Worm (Caenorhabditis elegans) whole organism, L4 larva: ENCODE measurements around the gene Y22D7AL.7.

ENCODE experiments used
- F44E2.7 ChIP-seq: fragments of 200-800 bp; sonication (Bioruptor generic); IDR thresholded peaks from 2 replicates; pipeline ENCODE4 v2.1.2; 2022; ENCODE audit warnings: missing genetic modification characterization, missing compliant biosample characterization
- Y105C5A.15 ChIP-seq: fragments of 200-800 bp; sonication (Bioruptor generic); IDR thresholded peaks from 2 replicates; pipeline ENCODE4 v1.3.6; 2022; ENCODE audit warnings: missing genetic modification characterization, missing compliant biosample characterization
- Y48G9A.11 ChIP-seq: fragments of 200-800 bp; sonication (Bioruptor generic); IDR thresholded peaks from 2 replicates; pipeline ENCODE4 v1.3.6; 2022; ENCODE audit warnings: missing genetic modification reagents, missing genetic modification characterization, missing compliant biosample characterization
- Y5F2A.4 ChIP-seq: fragments of 200-800 bp; sonication (Bioruptor generic); optimal IDR thresholded peaks from 2 replicates; lab custom pipeline; 2018; ENCODE audit warnings: mild to moderate bottlenecking, missing genetic modification characterization, missing compliant biosample characterization
- Y75B8A.6 ChIP-seq: fragments of 200-800 bp; sonication (Bioruptor generic); IDR thresholded peaks from 2 replicates; pipeline ENCODE4 v1.3.6; 2022; ENCODE audit warnings: missing genetic modification reagents, missing genetic modification characterization, missing compliant biosample characterization
- ZK546.5 ChIP-seq, 2 experiments: sonication (generic microtip); optimal IDR thresholded peaks; 2 replicates each; lab custom pipeline; 2017; ENCODE audit warnings: missing biosample characterization in 2 of 2, missing genetic modification characterization in 2 of 2
- attf-4 ChIP-seq: sonication (generic microtip); optimal IDR thresholded peaks from 3 replicates; lab custom pipeline; 2017; ENCODE audit warnings: missing biosample characterization, missing genetic modification characterization
- ceh-44 ChIP-seq: fragments of 200-800 bp; sonication (Bioruptor generic); IDR thresholded peaks from 2 replicates; pipeline ENCODE4 v1.3.6; 2022; ENCODE audit warnings: missing genetic modification reagents, missing genetic modification characterization, missing compliant biosample characterization
- daf-8 ChIP-seq: fragments of 200-800 bp; sonication (Bioruptor generic); IDR thresholded peaks from 2 replicates; pipeline ENCODE4 v1.3.6; 2022; ENCODE audit warnings: missing genetic modification characterization, missing compliant biosample characterization
- dmd-9 ChIP-seq: fragments of 200-800 bp; sonication (Bioruptor generic); IDR thresholded peaks from 2 replicates; pipeline ENCODE4 v1.3.6; 2022; ENCODE audit warnings: missing genetic modification reagents, missing genetic modification characterization, missing compliant biosample characterization
- dpl-1 ChIP-seq: fragments of 150-350 bp; optimal IDR thresholded peaks from 2 replicates; lab custom pipeline; 2014; ENCODE audit warnings: missing biosample characterization, missing genetic modification reagents, missing genetic modification characterization
- fkh-10 ChIP-seq: fragments of 150-350 bp; optimal IDR thresholded peaks from 2 replicates; lab custom pipeline; 2014; ENCODE audit warnings: missing biosample characterization, missing genetic modification reagents, missing genetic modification characterization
- fos-1 ChIP-seq: fragments of 150-350 bp; optimal IDR thresholded peaks from 2 replicates; lab custom pipeline; 2014; ENCODE audit warnings: missing biosample characterization, missing genetic modification characterization
- hif-1 ChIP-seq, 2 experiments: sonication (generic microtip); optimal IDR thresholded peaks; 2 replicates each; lab custom pipeline; 2016 to 2017; ENCODE audit warnings: missing compliant biosample characterization in 2 of 2, missing genetic modification characterization in 2 of 2, missing genetic modification reagents in 2 of 2, missing genotype in 2 of 2, mild to moderate bottlenecking in 1 of 2
- hlh-11 ChIP-seq: fragments of 200-800 bp; sonication (Bioruptor generic); optimal IDR thresholded peaks from 2 replicates; lab custom pipeline; 2018; ENCODE audit warnings: mild to moderate bottlenecking, missing genetic modification characterization, missing compliant biosample characterization
- hlh-30 ChIP-seq: sonication (generic microtip); optimal IDR thresholded peaks from 2 replicates; lab custom pipeline; 2017; ENCODE audit warnings: antibody characterized with exemption, mild to moderate bottlenecking, missing genetic modification characterization, missing compliant biosample characterization; ENCODE audit not compliant: insufficient read depth
- hmg-1.1 ChIP-seq: fragments of 200-800 bp; sonication (Bioruptor generic); IDR thresholded peaks from 2 replicates; pipeline ENCODE4 v1.3.6; 2022; ENCODE audit warnings: missing genetic modification reagents, missing genetic modification characterization, missing compliant biosample characterization
- lin-1 ChIP-seq: fragments of 200-800 bp; sonication (Bioruptor generic); IDR thresholded peaks from 2 replicates; pipeline ENCODE4 v1.3.6; 2022; ENCODE audit warnings: missing genetic modification reagents, missing genetic modification characterization, missing compliant biosample characterization
- lin-13 ChIP-seq: fragments of 150-350 bp; optimal IDR thresholded peaks from 2 replicates; lab custom pipeline; 2014; ENCODE audit warnings: missing biosample characterization, missing genetic modification reagents, missing genetic modification characterization
- lin-15B ChIP-seq: fragments of 150-350 bp; sonication (generic microtip); optimal IDR thresholded peaks from 3 replicates; lab custom pipeline; 2014; ENCODE audit warnings: missing biosample characterization, missing genetic modification characterization
- lin-38 ChIP-seq: fragments of 200-800 bp; sonication (Bioruptor generic); IDR thresholded peaks from 2 replicates; pipeline ENCODE4 v1.3.6; 2022; ENCODE audit warnings: missing genetic modification reagents, missing genetic modification characterization, missing compliant biosample characterization
- lin-39 ChIP-seq: fragments of 150-350 bp; optimal IDR thresholded peaks from 2 replicates; lab custom pipeline; 2014; ENCODE audit warnings: missing biosample characterization, missing genetic modification reagents, missing genetic modification characterization
- lsy-2 ChIP-seq, 2 experiments: fragments of 150-350 bp in 1 of 2; sonication (generic microtip) in 1 of 2; optimal IDR thresholded peaks; 2 replicates each; lab custom pipeline; 2014 to 2017; ENCODE audit warnings: missing biosample characterization in 2 of 2, missing genetic modification characterization in 2 of 2
- madf-5 ChIP-seq, 2 experiments: fragments of 200-800 bp; sonication (Bioruptor generic); IDR thresholded peaks; 2 replicates each; pipeline ENCODE4 v1.3.6; 2022; ENCODE audit warnings: missing compliant biosample characterization in 2 of 2, missing genetic modification characterization in 2 of 2
- mdt-29 ChIP-seq: fragments of 200-800 bp; sonication (Bioruptor generic); IDR thresholded peaks from 2 replicates; pipeline ENCODE4 v1.3.6; 2022; ENCODE audit warnings: missing genetic modification reagents, missing genetic modification characterization, missing compliant biosample characterization
- mep-1 ChIP-seq: fragments of 150-350 bp; sonication (generic microtip); optimal IDR thresholded peaks from 3 replicates; lab custom pipeline; 2014; ENCODE audit warnings: missing biosample characterization, missing genetic modification characterization
- mes-2 ChIP-seq: sonication (generic microtip); optimal IDR thresholded peaks from 2 replicates; lab custom pipeline; 2016; ENCODE audit warnings: missing genotype, mild to moderate bottlenecking, missing genetic modification characterization, missing compliant biosample characterization; ENCODE audit not compliant: poor library complexity, severe bottlenecking
- mxl-2 ChIP-seq: fragments of 200-800 bp; sonication (Bioruptor generic); conservative IDR thresholded peaks from 2 replicates; pipeline ENCODE4 v1.3.6; 2022; ENCODE audit warnings: missing genetic modification reagents, missing genetic modification characterization, missing compliant biosample characterization
- nhr-10 ChIP-seq: fragments of 150-350 bp; optimal IDR thresholded peaks from 2 replicates; lab custom pipeline; 2014; ENCODE audit warnings: missing biosample characterization, missing genetic modification characterization
- nhr-237 ChIP-seq: sonication (generic microtip); optimal IDR thresholded peaks from 2 replicates; lab custom pipeline; 2017; ENCODE audit warnings: missing biosample characterization, missing genetic modification characterization
- nhr-77 ChIP-seq: fragments of 150-350 bp; optimal IDR thresholded peaks from 2 replicates; lab custom pipeline; 2014; ENCODE audit warnings: missing biosample characterization, missing genetic modification characterization
- php-3 ChIP-seq: fragments of 200-800 bp; sonication (Bioruptor generic); IDR thresholded peaks from 2 replicates; pipeline ENCODE4 v1.3.6; 2022; ENCODE audit warnings: missing genetic modification reagents, missing genetic modification characterization, missing compliant biosample characterization
- saeg-2 ChIP-seq: fragments of 200-800 bp; sonication (Bioruptor generic); IDR thresholded peaks from 2 replicates; pipeline ENCODE4 v1.3.6; 2022; ENCODE audit warnings: missing genetic modification reagents, missing genetic modification characterization, missing compliant biosample characterization
- sdz-12 ChIP-seq: fragments of 200-800 bp; sonication (Bioruptor generic); optimal IDR thresholded peaks from 2 replicates; lab custom pipeline; 2018; ENCODE audit warnings: mild to moderate bottlenecking, missing genetic modification characterization, missing compliant biosample characterization
- snpc-1.2 ChIP-seq: fragments of 200-800 bp; sonication (Bioruptor generic); IDR thresholded peaks from 2 replicates; pipeline ENCODE4 v1.3.6; 2022; ENCODE audit warnings: missing genetic modification reagents, missing genetic modification characterization, missing compliant biosample characterization
- spr-3 ChIP-seq: fragments of 200-800 bp; sonication (Bioruptor generic); optimal IDR thresholded peaks from 2 replicates; lab custom pipeline; 2018; ENCODE audit warnings: mild to moderate bottlenecking, missing genetic modification characterization, missing compliant biosample characterization
- zfp-2 ChIP-seq: sonication (generic microtip); optimal IDR thresholded peaks from 2 replicates; lab custom pipeline; 2016; ENCODE audit warnings: mild to moderate bottlenecking, missing genetic modification characterization, missing compliant biosample characterization
- zfp-3 ChIP-seq: fragments of 200-800 bp; sonication (Bioruptor generic); conservative IDR thresholded peaks from 2 replicates; pipeline ENCODE4 v1.3.6; 2022; ENCODE audit warnings: missing genetic modification reagents, missing genetic modification characterization, missing compliant biosample characterization
- ztf-7 ChIP-seq: fragments of 150-350 bp; optimal IDR thresholded peaks from 2 replicates; lab custom pipeline; 2014; ENCODE audit warnings: missing biosample characterization, missing genetic modification characterization

The Y22D7AL.7 gene

ce11 chrIII:1532777-1533473, 43.6 kb upstream of the Y22D7AL.7 start, which contains the start of gene snf-6 (continued):
- TF ChIP-seq saeg-2 (GFP tag; lab: Robert Waterston, UW) = no peak
- TF ChIP-seq ZK546.5 (tag; optimal IDR thresholded peaks at IDR 0.05; lab: Kevin White, UChicago) = no peak
- no peak for TF ChIP-seq zfp-3
- TF ChIP-seq nhr-77 (tag; lab: Kevin White, UChicago) = peak; percentile 10
- no peak for TF ChIP-seq ceh-44 (GFP tag; lab: Robert Waterston, UW)
- no peak for TF ChIP-seq lin-39 (tag; lab: Kevin White, UChicago)
- TF ChIP-seq Y105C5A.15 (GFP tag; lab: Robert Waterston, UW) = no peak
- no peak for TF ChIP-seq lin-1 (GFP tag; lab: Robert Waterston, UW)
- no peak for TF ChIP-seq Y5F2A.4
- no peak for TF ChIP-seq attf-4 (tag; lab: Kevin White, UChicago)
- no peak for TF ChIP-seq hlh-11 (tag; lab: Kevin White, UChicago)
- no peak for TF ChIP-seq mxl-2 (GFP tag; lab: Robert Waterston, UW)
- TF ChIP-seq zfp-2 = no peak
- TF ChIP-seq dmd-9 (GFP tag; lab: Robert Waterston, UW) = no peak
- TF ChIP-seq lin-38 (GFP tag; lab: Robert Waterston, UW) = peak; percentile 96
- peak; percentile 87 for TF ChIP-seq dpl-1
- TF ChIP-seq hmg-1.1 (GFP tag; lab: Robert Waterston, UW) = 0 out of 2 replicates have a peak, but pooled peaks have one; percentile 11
- no peak for TF ChIP-seq sdz-12 (GFP tag; lab: Kevin White, UChicago)
- no peak for TF ChIP-seq nhr-10 (tag; lab: Kevin White, UChicago)
- no peak for TF ChIP-seq hlh-30 (tag; lab: Kevin White, UChicago)
- TF ChIP-seq php-3 (GFP tag; lab: Robert Waterston, UW) = no peak
- TF ChIP-seq Y48G9A.11 (GFP tag; lab: Robert Waterston, UW) = no peak
- TF ChIP-seq mdt-29 = no peak
- no peak for TF ChIP-seq fos-1
- TF ChIP-seq F44E2.7 (GFP tag; lab: Robert Waterston, UW) = no peak
- no peak for TF ChIP-seq hif-1 (tag; optimal IDR thresholded peaks at IDR 0.05; lab: Kevin White, UChicago)
- peak; percentile 16 for TF ChIP-seq mep-1 (tag; lab: Kevin White, UChicago)
- TF ChIP-seq spr-3 (GFP tag; lab: Kevin White, UChicago) = no peak
- TF ChIP-seq nhr-237 (tag; lab: Kevin White, UChicago) = no peak
- no peak for TF ChIP-seq fkh-10 (GFP tag; lab: Kevin White, UChicago)
- peak; percentile 52 for TF ChIP-seq lin-13
- TF ChIP-seq mes-2 (tag; lab: Kevin White, UChicago) = peak; percentile 61
- no peak for TF ChIP-seq madf-5 (GFP tag; IDR thresholded peaks at IDR 0.05; lab: Robert Waterston, UW)
- TF ChIP-seq daf-8 (GFP tag; lab: Robert Waterston, UW) = no peak
- TF ChIP-seq ztf-7 = no peak
- no peak for TF ChIP-seq snpc-1.2 (GFP tag; lab: Robert Waterston, UW)
- TF ChIP-seq lsy-2 (tag; optimal IDR thresholded peaks at IDR 0.05; lab: Kevin White, UChicago) = peak in 1 of 2 experiments; percentile 55

- TF ChIP-seq lin-13 (peak; percentile 46), lin-15B (tag; lab: Kevin White, UChicago) (no peak), lin-38 (GFP tag; lab: Robert Waterston, UW) (peak; percentile 97), dpl-1 (peak; percentile 23), mes-2 (tag; lab: Kevin White, UChicago) (peak; percentile 70), lsy-2 (tag; optimal IDR thresholded peaks at IDR 0.05; lab: Kevin White, UChicago) (peak in 1 of 2 experiments; percentile 65), Y75B8A.6 (GFP tag; lab: Robert Waterston, UW) (no peak)
These were observed 42.9 kb upstream of the Y22D7AL.7 start, which contains the start of gene mtg-1 for ce11 chrIII:1533615-1534014. Gene mtg-1, plus strand, starts transcription at chrIII:1533774.
